Worm (Caenorhabditis elegans) whole organism, L4/young adult: ENCODE results near the gene tbc-8.

Experiments
- W03F9.2 ChIP-seq: fragments of 150-350 bp; optimal IDR thresholded peaks from 2 replicates; lab custom pipeline; 2014; ENCODE audit warnings: missing biosample characterization, missing genetic modification characterization
- dao-5 ChIP-seq: sonication (generic microtip); optimal IDR thresholded peaks from 2 replicates; lab custom pipeline; 2016; ENCODE audit warnings: missing genotype, missing genetic modification characterization, moderate library complexity, missing compliant biosample characterization
- him-1 ChIP-seq: sonication (generic microtip); optimal IDR thresholded peaks from 2 replicates; lab custom pipeline; 2016; ENCODE audit warnings: missing genotype, missing genetic modification reagents, missing genetic modification characterization, missing compliant biosample characterization

- TF ChIP-seq W03F9.2, result no peak
- TF ChIP-seq dao-5 (tag; lab: Kevin White, UChicago), result no peak
- TF ChIP-seq him-1 (tag; lab: Kevin White, UChicago), result no peak
Observed at ce11 chrIII:10383804-10384203, 19.0 kb downstream of the tbc-8 start.
